Fruit fly (Drosophila melanogaster): ENCODE results near the gene CG33920.

CG33920 gene

dm6 chr3R:31064653-31065322 lies 19.9 kb upstream of the CG33920 start, which contains the start of gene Sox100B (continued):
- TF ChIP-seq CG1603 (tag; optimal IDR thresholded peaks at IDR 0.05): peak; percentile 33
- TF ChIP-seq CG12299 (tag; optimal IDR thresholded peaks at IDR 0.05): no peak
- TF ChIP-seq CG34376 (GFP tag; optimal IDR thresholded peaks at IDR 0.05): no peak
- peak; percentile 10 for TF ChIP-seq Mad (GFP tag; optimal IDR thresholded peaks at IDR 0.05)
- peak; percentile 64 for TF ChIP-seq Chrac-16 (GFP tag; optimal IDR thresholded peaks at IDR 0.05)
- peak; percentile 25 for TF ChIP-seq ATbp (GFP tag; optimal IDR thresholded peaks at IDR 0.05)
- TF ChIP-seq zf30C (GFP tag; optimal IDR thresholded peaks at IDR 0.05): no peak
- TF ChIP-seq trh (GFP tag; optimal IDR thresholded peaks at IDR 0.05): no peak
- TF ChIP-seq CG31365 (tag; optimal IDR thresholded peaks at IDR 0.05): no peak
- peak; percentile 81 for TF ChIP-seq nmo (GFP tag; optimal IDR thresholded peaks at IDR 0.05)
- TF ChIP-seq hkb (optimal IDR thresholded peaks at IDR 0.05): no peak
- TF ChIP-seq hkb (GFP tag; IDR thresholded peaks at IDR 0.05): peak; percentile 56; the same call in 1 of the 2 replicates
- TF ChIP-seq ara (GFP tag; IDR thresholded peaks at IDR 0.05): peak; percentile 88
- TF ChIP-seq luna (GFP tag; optimal IDR thresholded peaks at IDR 0.05): no peak
- peak; percentile 66 for TF ChIP-seq Sox102F (GFP tag; optimal IDR thresholded peaks at IDR 0.05)
- peak; percentile 71 for TF ChIP-seq CG2678 (tag; optimal IDR thresholded peaks at IDR 0.05)
- TF ChIP-seq CG10462 (GFP tag; optimal IDR thresholded peaks at IDR 0.05): peak; percentile 26
- TF ChIP-seq CG17328 (GFP tag; IDR thresholded peaks at IDR 0.05): peak; percentile 72
- TF ChIP-seq CG11723 (GFP tag; optimal IDR thresholded peaks at IDR 0.05): peak; percentile 23
- TF ChIP-seq CG14667 (GFP tag; IDR thresholded peaks at IDR 0.05): no peak; the same call in 1 of the 2 replicates
- TF ChIP-seq CG11560 (tag; IDR thresholded peaks at IDR 0.05): no peak
- TF ChIP-seq grn (GFP tag; optimal IDR thresholded peaks at IDR 0.05): no peak
- TF ChIP-seq pfk (GFP tag; optimal IDR thresholded peaks at IDR 0.05): no peak
- peak; percentile 74 for TF ChIP-seq CG13424 (tag; optimal IDR thresholded peaks at IDR 0.05)
- TF ChIP-seq Ptx1 (GFP tag; IDR thresholded peaks at IDR 0.05): peak; percentile 73
- TF ChIP-seq CG3838 (GFP tag; optimal IDR thresholded peaks at IDR 0.05): no peak
- peak; percentile 34 for TF ChIP-seq CG18764 (GFP tag; optimal IDR thresholded peaks at IDR 0.05)
- TF ChIP-seq CG12942 (GFP tag; optimal IDR thresholded peaks at IDR 0.05): peak; percentile 22
- TF ChIP-seq cg (GFP tag; optimal IDR thresholded peaks at IDR 0.05): no peak
- TF ChIP-seq HHEX (GFP tag; optimal IDR thresholded peaks at IDR 0.05): peak; percentile 16
- TF ChIP-seq Dref (GFP tag; IDR thresholded peaks at IDR 0.05): no peak
- TF ChIP-seq CG18619 (GFP tag; optimal IDR thresholded peaks at IDR 0.05): peak; percentile 17
- no peak for TF ChIP-seq run (tag; optimal IDR thresholded peaks at IDR 0.05)
- peak; percentile 76 for TF ChIP-seq crol (GFP tag; IDR thresholded peaks at IDR 0.05)
- TF ChIP-seq corto (GFP tag; optimal IDR thresholded peaks at IDR 0.05): no peak
- TF ChIP-seq sug (tag; optimal IDR thresholded peaks at IDR 0.05): peak; percentile 8
- peak in 1 of 2 experiments; percentile 15 for TF ChIP-seq eve (GFP tag; optimal IDR thresholded peaks at IDR 0.05)
- TF ChIP-seq H2.0 (GFP tag; IDR thresholded peaks at IDR 0.05): peak; percentile 18; the same call in 1 of the 2 replicates
- 0 out of 2 replicates have a peak, but pooled peaks have one; percentile 13 for TF ChIP-seq CG9932 (GFP tag; IDR thresholded peaks at IDR 0.05)
- TF ChIP-seq Sry-δ (GFP tag; optimal IDR thresholded peaks at IDR 0.05): no peak
- no peak for TF ChIP-seq CG6654 (GFP tag; optimal IDR thresholded peaks at IDR 0.05)
- peak; percentile 52 to 59 for TF ChIP-seq chif (GFP tag; optimal IDR thresholded peaks at IDR 0.05)
- TF ChIP-seq so (GFP tag; IDR thresholded peaks at IDR 0.05): no peak
- peak; percentile 70 for TF ChIP-seq Oli (tag; optimal IDR thresholded peaks at IDR 0.05)
- TF ChIP-seq salm (tag; optimal IDR thresholded peaks at IDR 0.05): no peak
- no peak for TF ChIP-seq Dbx (GFP tag; IDR thresholded peaks at IDR 0.05)
- TF ChIP-seq CG14965 (GFP tag; optimal IDR thresholded peaks at IDR 0.05; ENCODE audit: borderline replicate concordance): no peak
- TF ChIP-seq CG8388 (GFP tag; optimal IDR thresholded peaks at IDR 0.05): peak; percentile 71
- TF ChIP-seq nom (GFP tag; optimal IDR thresholded peaks at IDR 0.05): no peak
- peak; percentile 89 for TF ChIP-seq CG2712 (tag; optimal IDR thresholded peaks at IDR 0.05)

All from whole organism, embryonic.